Worm (Caenorhabditis elegans) whole organism, early embryonic: Measurements from ENCODE around the gene oac-23.

Experiments
- B0310.2 ChIP-seq: sonication (generic microtip); optimal IDR thresholded peaks from 2 replicates; lab custom pipeline; 2016; ENCODE audit warnings: mild to moderate bottlenecking, missing genetic modification characterization, missing compliant biosample characterization
- F13C5.2 ChIP-seq: sonication (generic microtip); optimal IDR thresholded peaks from 2 replicates; lab custom pipeline; 2017; ENCODE audit warnings: mild to moderate bottlenecking, missing genetic modification characterization, inconsistent platforms, missing compliant biosample characterization
- aly-1 ChIP-seq: sonication (generic microtip); optimal IDR thresholded peaks from 2 replicates; lab custom pipeline; 2016; ENCODE audit warnings: missing genetic modification characterization, missing compliant biosample characterization
- ama-1 ChIP-seq: fragments of 150-350 bp; optimal IDR thresholded peaks from 2 replicates; lab custom pipeline; 2014
- ceh-13 ChIP-seq: fragments of 200-800 bp; sonication (Bioruptor generic); optimal IDR thresholded peaks from 2 replicates; lab custom pipeline; 2018; ENCODE audit warnings: mild to moderate bottlenecking, missing genetic modification characterization, missing compliant biosample characterization
- ceh-36 ChIP-seq: sonication (generic microtip); optimal IDR thresholded peaks from 2 replicates; lab custom pipeline; 2016; ENCODE audit warnings: missing genetic modification characterization, inconsistent platforms, missing compliant biosample characterization
- ets-7 ChIP-seq: sonication (generic microtip); optimal IDR thresholded peaks from 2 replicates; lab custom pipeline; 2016; ENCODE audit warnings: missing genotype, missing genetic modification characterization, missing compliant biosample characterization
- flt-1 ChIP-seq: fragments of 200-800 bp; sonication (Bioruptor generic); IDR thresholded peaks from 2 replicates; pipeline ENCODE4 v1.3.6; 2022; ENCODE audit warnings: missing genetic modification characterization, missing compliant biosample characterization
- hmbx-1 ChIP-seq: sonication (generic microtip); optimal IDR thresholded peaks from 2 replicates; lab custom pipeline; 2016; ENCODE audit warnings: mild to moderate bottlenecking, missing genetic modification characterization, missing compliant biosample characterization
- hmg-4 ChIP-seq: fragments of 200-800 bp; sonication (Bioruptor generic); optimal IDR thresholded peaks from 2 replicates; lab custom pipeline; 2018; ENCODE audit warnings: mild to moderate bottlenecking, missing genetic modification characterization, missing compliant biosample characterization
- hnd-1 ChIP-seq: sonication (generic microtip); optimal IDR thresholded peaks from 2 replicates; lab custom pipeline; 2016; ENCODE audit warnings: missing genetic modification characterization, missing compliant biosample characterization
- pes-1 ChIP-seq: fragments of 200-800 bp; sonication (Bioruptor generic); IDR thresholded peaks from 2 replicates; pipeline ENCODE4 v1.3.6; 2022; ENCODE audit warnings: missing genetic modification reagents, missing genetic modification characterization, missing compliant biosample characterization
- scrt-1 ChIP-seq: fragments of 200-800 bp; sonication (Bioruptor generic); IDR thresholded peaks from 2 replicates; pipeline ENCODE4 v1.3.6; 2022; ENCODE audit warnings: missing genetic modification characterization, missing compliant biosample characterization
- sea-1 ChIP-seq: fragments of 200-800 bp; sonication (Bioruptor generic); conservative IDR thresholded peaks from 2 replicates; pipeline ENCODE4 v1.3.6; 2022; ENCODE audit warnings: missing genetic modification characterization, missing compliant biosample characterization
- tbx-11 ChIP-seq: fragments of 200-800 bp; sonication (Bioruptor generic); IDR thresholded peaks from 2 replicates; pipeline ENCODE4 v1.3.6; 2022; ENCODE audit warnings: missing genetic modification characterization, missing compliant biosample characterization
- tbx-37 ChIP-seq: fragments of 200-800 bp; sonication (Bioruptor generic); conservative IDR thresholded peaks from 2 replicates; pipeline ENCODE4 v1.3.6; 2022; ENCODE audit warnings: missing genetic modification reagents, missing genetic modification characterization, missing compliant biosample characterization
- tra-4 ChIP-seq: sonication (generic microtip); optimal IDR thresholded peaks from 2 replicates; lab custom pipeline; 2017; ENCODE audit warnings: missing genetic modification characterization, missing compliant biosample characterization

oac-23 gene

ce11 chrIV:3869875-3870274 lies 11.4 kb upstream of the oac-23 start:
- TF ChIP-seq aly-1 (tag; lab: Kevin White, UChicago) (no peak), tbx-37 (no peak), B0310.2 (tag; lab: Kevin White, UChicago) (no peak)

- TF ChIP-seq F13C5.2 (tag; lab: Kevin White, UChicago) (no peak), tra-4 (tag; lab: Kevin White, UChicago) (no peak), scrt-1 (no peak), sea-1 (no peak), tbx-11 (no peak), flt-1 (GFP tag; lab: Robert Waterston, UW) (no peak)
Measured at ce11 chrIV:3873195-3873594, 8.0 kb upstream of the oac-23 start.

DNA sequence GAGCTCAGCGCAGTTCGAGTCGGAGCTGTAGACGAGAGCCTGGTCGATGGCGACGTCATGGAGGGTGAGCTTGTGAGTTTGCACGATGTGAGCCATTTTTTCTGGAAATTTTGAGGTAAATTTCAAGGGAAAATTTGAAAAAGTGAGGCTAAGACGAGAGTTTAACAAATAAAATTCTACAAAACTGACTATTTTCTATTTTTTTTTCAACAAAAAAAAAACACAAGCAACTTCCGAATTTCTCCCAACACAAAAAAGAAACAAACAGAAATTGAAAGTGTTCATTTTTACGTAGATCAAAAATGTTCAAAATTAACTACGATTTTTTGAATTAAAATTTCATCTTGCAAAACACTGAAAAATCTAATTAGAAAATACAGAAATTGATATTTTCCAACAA lies 7.5 kb upstream of the oac-23 start, which contains the start of gene F37C4.5:
F37C4.5 (minus strand) TSS at position 101 of the 400 bp plus-strand sequence.
- TF ChIP-seq ets-7 (no peak), B0310.2 (tag; lab: Kevin White, UChicago) (no peak), tbx-37 (no peak), ceh-13 (GFP tag; lab: Kevin White, UChicago) (no peak), ama-1 (no peak), aly-1 (tag; lab: Kevin White, UChicago) (no peak), scrt-1 (no peak), tbx-11 (no peak), sea-1 (no peak), pes-1 (GFP tag; lab: Robert Waterston, UW) (no peak), ceh-36 (tag; lab: Kevin White, UChicago) (no peak)

ce11 chrIV:3874417-3874816 lies 6.8 kb upstream of the oac-23 start:
- TF ChIP-seq tra-4 (tag; lab: Kevin White, UChicago) (no peak), hmbx-1 (no peak), ets-7 (no peak), ceh-36 (tag; lab: Kevin White, UChicago) (no peak), F13C5.2 (tag; lab: Kevin White, UChicago) (no peak), flt-1 (GFP tag; lab: Robert Waterston, UW) (no peak), tbx-37 (no peak), tbx-11 (no peak), ceh-13 (GFP tag; lab: Kevin White, UChicago) (no peak), scrt-1 (no peak), sea-1 (no peak), hnd-1 (tag; lab: Kevin White, UChicago) (no peak), pes-1 (GFP tag; lab: Robert Waterston, UW) (no peak), aly-1 (tag; lab: Kevin White, UChicago) (no peak), B0310.2 (tag; lab: Kevin White, UChicago) (no peak), ama-1 (no peak), hmg-4 (GFP tag; lab: Kevin White, UChicago) (no peak)

DNA sequence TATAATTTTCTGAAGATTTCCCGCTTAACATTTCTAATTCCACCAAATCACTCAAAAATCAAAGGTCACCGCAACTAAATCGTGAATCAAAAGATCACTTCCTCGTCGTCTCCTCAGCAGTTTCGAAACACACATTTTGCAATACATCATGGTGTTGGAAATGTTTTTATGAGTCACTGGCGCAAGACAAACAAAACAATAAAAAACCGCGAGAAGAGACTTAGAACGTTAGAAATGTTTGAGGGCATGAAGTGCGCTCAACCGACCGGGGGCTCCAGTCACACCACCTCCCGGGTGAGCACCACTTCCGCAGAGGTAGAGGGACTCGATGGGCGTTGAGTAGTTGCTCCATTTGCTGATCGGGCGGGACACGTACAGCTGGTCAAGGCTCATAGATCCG lies 6.0 kb upstream of the oac-23 start:
- TF ChIP-seq scrt-1 (no peak), flt-1 (GFP tag; lab: Robert Waterston, UW) (no peak), sea-1 (no peak), ceh-36 (tag; lab: Kevin White, UChicago) (no peak), ets-7 (no peak), tbx-37 (no peak), ceh-13 (GFP tag; lab: Kevin White, UChicago) (no peak), ama-1 (no peak), F13C5.2 (tag; lab: Kevin White, UChicago) (no peak), hmg-4 (GFP tag; lab: Kevin White, UChicago) (no peak)

ce11 chrIV:3876955-3877354 lies 4.3 kb upstream of the oac-23 start:
- no peak for TF ChIP-seq flt-1 (GFP tag; lab: Robert Waterston, UW)
- TF ChIP-seq F13C5.2 (tag; lab: Kevin White, UChicago): no peak
- TF ChIP-seq scrt-1: no peak
- no peak for TF ChIP-seq ets-7
- no peak for TF ChIP-seq ceh-13 (GFP tag; lab: Kevin White, UChicago)
- no peak for TF ChIP-seq tbx-11
- no peak for TF ChIP-seq B0310.2 (tag; lab: Kevin White, UChicago)
- TF ChIP-seq hnd-1 (tag; lab: Kevin White, UChicago): no peak
- TF ChIP-seq sea-1: no peak
- no peak for TF ChIP-seq hmbx-1
- TF ChIP-seq aly-1 (tag; lab: Kevin White, UChicago): no peak
- TF ChIP-seq pes-1 (GFP tag; lab: Robert Waterston, UW): no peak
- no peak for TF ChIP-seq ceh-36 (tag; lab: Kevin White, UChicago)
- TF ChIP-seq tbx-37: no peak

DNA sequence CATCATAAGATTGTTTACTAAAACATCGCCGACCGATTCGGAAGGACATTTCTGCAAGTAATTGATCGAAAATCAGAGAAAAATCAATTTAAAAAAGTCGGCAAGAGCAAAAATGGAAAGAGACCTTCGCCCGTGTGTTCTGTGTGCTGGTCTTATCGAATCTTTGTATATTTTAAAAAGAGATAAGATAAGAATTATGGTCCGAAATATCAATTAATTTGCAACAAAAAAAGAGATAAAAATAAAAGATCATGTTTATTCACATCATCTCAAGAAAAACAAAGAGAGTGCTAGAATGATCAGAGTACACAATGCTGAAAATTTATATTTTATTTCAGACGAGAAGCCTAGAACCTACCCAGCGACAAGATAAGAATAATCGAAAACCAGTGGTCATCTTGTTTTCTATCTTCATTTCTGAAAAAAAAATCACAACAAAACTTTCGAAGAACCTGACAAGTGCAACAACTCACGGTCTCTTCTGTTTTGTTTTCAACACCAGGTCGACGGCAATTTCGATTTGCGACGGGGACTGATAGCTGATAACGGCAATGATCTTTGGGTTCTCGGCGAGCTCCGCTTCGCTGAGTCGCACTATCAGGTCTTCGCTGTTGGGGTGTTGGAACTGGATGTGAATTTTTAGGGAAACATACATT lies 2.8 kb upstream of the oac-23 start, which contains the start of gene F37C4.6:
F37C4.6 (minus strand) TSS at position 51 of the 656 bp plus-strand sequence.
- TF ChIP-seq ama-1 (no peak), sea-1 (no peak), pes-1 (GFP tag; lab: Robert Waterston, UW) (no peak), ets-7 (no peak), hmbx-1 (no peak), F13C5.2 (tag; lab: Kevin White, UChicago) (no peak), hnd-1 (tag; lab: Kevin White, UChicago) (no peak), tbx-37 (no peak), tbx-11 (no peak), ceh-36 (tag; lab: Kevin White, UChicago) (no peak)

- TF ChIP-seq hmbx-1: no peak
- TF ChIP-seq tra-4 (tag; lab: Kevin White, UChicago): no peak
- no peak for TF ChIP-seq tbx-37
Measured at ce11 chrIV:3885369-3885768, 4.1 kb downstream of the oac-23 start, which contains the start of gene oac-22. TSS of gene oac-22 (plus strand) at chrIV:3885669.
